Fruit fly (Drosophila melanogaster): ENCODE measurements around the gene CG17193.

CG17193 gene

DNA sequence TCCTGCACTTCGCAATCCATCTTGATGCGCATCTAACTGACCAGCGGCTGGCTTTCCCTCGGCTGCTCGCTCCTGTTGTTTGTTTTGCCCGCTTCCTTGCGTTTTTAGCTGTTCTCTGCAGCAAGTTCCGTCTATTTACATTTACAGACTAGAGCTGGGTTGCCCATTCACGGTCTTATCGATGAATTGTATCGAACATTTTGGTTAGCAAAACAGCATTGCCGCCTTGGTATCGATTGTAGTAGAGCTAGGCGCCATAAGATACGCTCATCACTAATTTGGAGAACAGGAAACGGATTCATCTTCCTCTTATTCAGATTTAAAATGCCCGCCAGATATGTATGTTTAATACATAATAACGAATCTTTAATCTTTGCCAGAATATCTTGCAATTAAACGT, 20.0 kb downstream of the CG17193 start, which contains the start of gene Regnase-1 (continued):
- TF ChIP-seq CG4820 (GFP tag; optimal IDR thresholded peaks at IDR 0.05) (peak; percentile 73), chif (GFP tag; optimal IDR thresholded peaks at IDR 0.05) (peak; percentile 80 to 93), ranshi (GFP tag; IDR thresholded peaks at IDR 0.05) (peak; percentile 76; the same call in 1 of the 2 replicates), CG2116 (GFP tag; optimal IDR thresholded peaks at IDR 0.05) (peak; percentile 96), ken (GFP tag; IDR thresholded peaks at IDR 0.05) (no peak), CG1233 (GFP tag; optimal IDR thresholded peaks at IDR 0.05) (peak; percentile 96), CG10543 (GFP tag; optimal IDR thresholded peaks at IDR 0.05) (peak; percentile 92), NfI (GFP tag; optimal IDR thresholded peaks at IDR 0.05) (peak; percentile 97), CG15479 (GFP tag; optimal IDR thresholded peaks at IDR 0.05) (peak; percentile 59), CG3281 (GFP tag; optimal IDR thresholded peaks at IDR 0.05) (peak; percentile 95), Sox102F (GFP tag; optimal IDR thresholded peaks at IDR 0.05) (peak; percentile 78), tgo (GFP tag; IDR thresholded peaks at IDR 0.05) (peak; percentile 83), Meics (GFP tag; optimal IDR thresholded peaks at IDR 0.05) (peak; percentile 95), CG15073 (GFP tag; optimal IDR thresholded peaks at IDR 0.05) (no peak), oc (tag; optimal IDR thresholded peaks at IDR 0.05) (peak; percentile 84), CG11723 (GFP tag; optimal IDR thresholded peaks at IDR 0.05) (peak; percentile 89), Nf-YA (GFP tag; IDR thresholded peaks at IDR 0.05) (peak; percentile 82), tup (GFP tag; optimal IDR thresholded peaks at IDR 0.05) (peak; percentile 64), gem (tag; optimal IDR thresholded peaks at IDR 0.05) (peak; percentile 78), CG17186 (GFP tag; optimal IDR thresholded peaks at IDR 0.05) (peak; percentile 95), CG4424 (GFP tag; optimal IDR thresholded peaks at IDR 0.05) (peak; percentile 89), Rfx (GFP tag; IDR thresholded peaks at IDR 0.05) (peak; percentile 95), CG5245 (GFP tag; optimal IDR thresholded peaks at IDR 0.05) (peak; percentile 81), CG12071 (GFP tag; optimal IDR thresholded peaks at IDR 0.05) (peak; percentile 95), Hsf (GFP tag; optimal IDR thresholded peaks at IDR 0.05) (peak; percentile 91), gcm2 (GFP tag; optimal IDR thresholded peaks at IDR 0.05) (peak; percentile 74), Poxn (GFP tag; IDR thresholded peaks at IDR 0.05) (no peak), CG4360 (GFP tag; IDR thresholded peaks at IDR 0.05) (peak; percentile 58; the same call in 1 of the 2 replicates), CG17802 (tag; optimal IDR thresholded peaks at IDR 0.05) (peak; percentile 66), ems (GFP tag; optimal IDR thresholded peaks at IDR 0.05) (peak; percentile 80), CG2129 (GFP tag; IDR thresholded peaks at IDR 0.05; ENCODE audit: partially characterized antibody) (peak; percentile 88), cad (GFP tag; optimal IDR thresholded peaks at IDR 0.05) (no peak), inv (GFP tag; IDR thresholded peaks at IDR 0.05; ENCODE audit: partially characterized antibody) (peak; percentile 92), zen2 (GFP tag; IDR thresholded peaks at IDR 0.05; ENCODE audit: partially characterized antibody) (peak; percentile 95), CG6175 (GFP tag; IDR thresholded peaks at IDR 0.05) (peak; percentile 68; the same call in 2 of the 3 replicates), fru (optimal IDR thresholded peaks at IDR 0.05) (no peak), CG18619 (GFP tag; optimal IDR thresholded peaks at IDR 0.05) (peak; percentile 94), CG1792 (GFP tag; optimal IDR thresholded peaks at IDR 0.05) (peak; percentile 79), nau (GFP tag; optimal IDR thresholded peaks at IDR 0.05) (no peak), lbe (GFP tag; optimal IDR thresholded peaks at IDR 0.05) (peak; percentile 86), Trl (optimal IDR thresholded peaks at IDR 0.05) (no peak), Trl (GFP tag; optimal IDR thresholded peaks at IDR 0.05) (peak; percentile 91), otp (GFP tag; IDR thresholded peaks at IDR 0.05) (peak; percentile 95), Dbx (GFP tag; IDR thresholded peaks at IDR 0.05) (peak; percentile 92), lilli (GFP tag; optimal IDR thresholded peaks at IDR 0.05) (peak; percentile 84), gsb-n (tag; optimal IDR thresholded peaks at IDR 0.05) (peak; percentile 94), Mad (GFP tag; optimal IDR thresholded peaks at IDR 0.05) (peak; percentile 92), CG11504 (tag; optimal IDR thresholded peaks at IDR 0.05) (peak; percentile 87), Dek (tag; optimal IDR thresholded peaks at IDR 0.05) (peak; percentile 80), eyg (GFP tag; optimal IDR thresholded peaks at IDR 0.05) (peak; percentile 90), CG6683 (GFP tag; optimal IDR thresholded peaks at IDR 0.05) (peak; percentile 89)

Measured in whole organism, embryonic.